Fruit fly (Drosophila melanogaster) whole organism: Measurements from ENCODE around the gene MED1.

Source experiments
- CG8478 ChIP-seq: fragments of >200 bp; optimal IDR thresholded peaks from 2 replicates; lab custom pipeline; 2018; ENCODE audit warnings: inconsistent platforms
- Dll ChIP-seq: fragments of >200 bp; optimal IDR thresholded peaks from 2 replicates; lab custom pipeline; 2017
- EcR ChIP-seq, 2 experiments: fragments of >200 bp; optimal IDR thresholded peaks; 2 replicates each; lab custom pipeline; 2017; ENCODE audit warnings: missing biosample characterization in 2 of 2, missing genetic modification characterization in 2 of 2, missing genetic modification reagents in 2 of 2
- pan ChIP-seq: fragments of >200 bp; optimal IDR thresholded peaks from 2 replicates; lab custom pipeline; 2017
- psq ChIP-seq: fragments of >200 bp; optimal IDR thresholded peaks from 2 replicates; lab custom pipeline; 2017
- usp ChIP-seq: fragments of >200 bp; optimal IDR thresholded peaks from 2 replicates; lab custom pipeline; 2017; ENCODE audit warnings: missing biosample characterization, missing genetic modification characterization, mixed read lengths

DNA sequence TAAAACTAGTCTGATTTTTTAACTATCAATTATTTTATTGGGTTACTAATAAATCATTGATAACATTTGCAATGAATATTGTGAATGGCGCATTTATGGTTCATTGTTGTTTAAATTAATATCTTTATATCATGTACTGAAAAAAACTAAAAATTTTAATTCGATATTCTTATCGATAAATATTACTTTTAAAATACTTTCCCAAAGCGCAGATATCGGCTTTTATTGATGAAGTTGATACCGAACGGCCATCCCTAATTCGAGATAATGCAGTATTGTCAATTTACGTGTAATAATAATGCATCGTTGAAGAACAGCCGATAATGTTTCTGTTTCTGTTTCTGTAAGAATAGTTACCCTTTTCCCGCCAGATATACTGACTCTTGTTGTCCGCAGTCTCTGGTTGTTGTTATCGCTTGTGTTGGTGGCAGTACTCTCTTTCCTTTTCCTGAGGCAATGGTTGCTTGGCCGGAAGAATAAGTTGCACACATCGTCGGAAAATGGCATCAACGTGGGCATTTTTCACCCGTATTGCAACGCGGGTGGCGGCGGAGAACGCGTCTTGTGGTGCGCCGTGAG, 8.1 kb downstream of the MED1 start:
- TF ChIP-seq CG8478 (lab: Kevin White, UChicago) = no peak
- no peak for TF ChIP-seq psq (lab: Kevin White, UChicago)
- TF ChIP-seq usp (GFP tag; lab: Kevin White, UChicago) = no peak
- TF ChIP-seq Dll (lab: Kevin White, UChicago) = no peak
- no peak for TF ChIP-seq pan (lab: Kevin White, UChicago)
- no peak for TF ChIP-seq EcR (GFP tag; optimal IDR thresholded peaks at IDR 0.05; lab: Kevin White, UChicago)
